Comparison of ENCODE assay signal across 5 fruit fly cellular contexts in the genomic region with DNA sequence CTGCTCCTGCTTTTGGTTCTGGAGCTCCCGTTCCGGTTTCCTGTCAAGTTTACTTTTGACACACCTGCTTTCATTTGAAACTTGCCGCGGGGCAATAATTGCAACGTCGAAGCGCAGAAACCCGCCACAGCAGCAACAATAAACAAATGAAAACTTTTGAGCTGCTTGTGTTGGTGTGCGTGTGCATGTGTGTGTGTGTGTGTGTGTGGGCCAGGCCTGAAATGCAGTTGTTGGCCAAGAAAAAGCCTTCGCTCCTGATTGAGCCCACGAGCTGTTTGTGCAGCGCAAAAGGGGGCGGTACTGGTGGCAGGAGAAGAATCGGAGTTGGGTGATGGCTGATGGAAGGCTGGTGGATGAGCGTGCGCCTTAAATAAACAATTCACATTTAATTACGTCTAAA.
TF ChIP-seq lines count a peak whose summit lies in the region.

No protein-coding gene starts in this region.

- no peak for TF ChIP-seq CTCF in whole organism, embryonic (GFP tag; optimal IDR thresholded peaks at IDR 0.05; lab: Kevin White, UChicago)

TF ChIP-seq in whole organism, 6 proteins besides CTCF, POLR2A, EP300 and RAD21:
- TF ChIP-seq usp (GFP tag; optimal IDR thresholded peaks at IDR 0.05; lab: Kevin White, UChicago) (no peak), Dll (optimal IDR thresholded peaks at IDR 0.05; lab: Kevin White, UChicago) (peak; percentile 53), psq (optimal IDR thresholded peaks at IDR 0.05; lab: Kevin White, UChicago) (no peak)
TF ChIP-seq in whole organism: peak in this region for 1.

TF ChIP-seq in whole organism, embryonic, 481 proteins besides CTCF, POLR2A, EP300 and RAD21:
- TF ChIP-seq gcm (GFP tag; optimal IDR thresholded peaks at IDR 0.05; lab: Kevin White, UChicago) (no peak), Med (GFP tag; lab: Kevin White, UChicago) (peak; percentile 25), Ets65A (GFP tag; lab: Kevin White, UChicago) (peak; percentile 83), CG8359 (GFP tag; optimal IDR thresholded peaks at IDR 0.05; lab: Kevin White, UChicago; ENCODE audit: borderline replicate concordance) (no peak), CG9609 (GFP tag; optimal IDR thresholded peaks at IDR 0.05; lab: Kevin White, UChicago) (no peak), p53 (GFP tag; optimal IDR thresholded peaks at IDR 0.05; lab: Kevin White, UChicago) (no peak), CG10462 (GFP tag; optimal IDR thresholded peaks at IDR 0.05; lab: Kevin White, UChicago) (no peak)
TF ChIP-seq in whole organism, embryonic: peak in this region for 2.

TF ChIP-seq in whole organism, prepupa, 60 proteins besides CTCF, POLR2A, EP300 and RAD21:
- TF ChIP-seq Eip78C (GFP tag; lab: Kevin White, UChicago) = peak; percentile 10
- TF ChIP-seq esn (GFP tag; optimal IDR thresholded peaks at IDR 0.05; lab: Kevin White, UChicago) = no peak

TF ChIP-seq in whole organism, pupa, 21 proteins besides CTCF, POLR2A, EP300 and RAD21:
- TF ChIP-seq Pif1B (GFP tag; optimal IDR thresholded peaks at IDR 0.05; lab: Kevin White, UChicago) = no peak
- no peak for TF ChIP-seq Snoo (tag; optimal IDR thresholded peaks at IDR 0.05; lab: Kevin White, UChicago)
- TF ChIP-seq CG12605 (GFP tag; IDR thresholded peaks at IDR 0.05; lab: Robert Waterston, UW) = no peak
- TF ChIP-seq Pif1A (GFP tag; optimal IDR thresholded peaks at IDR 0.05; lab: Kevin White, UChicago) = no peak
- peak; percentile 22 for TF ChIP-seq CG13204 (GFP tag; optimal IDR thresholded peaks at IDR 0.05; lab: Kevin White, UChicago)
- TF ChIP-seq EcR (GFP tag; optimal IDR thresholded peaks at IDR 0.05; lab: Kevin White, UChicago) = no peak
TF ChIP-seq in whole organism, pupa: peak in this region for 1.

TF ChIP-seq in whole organism, wandering third instar larva, 38 proteins besides CTCF, POLR2A, EP300 and RAD21:
- TF ChIP-seq Hr78 (GFP tag; optimal IDR thresholded peaks at IDR 0.05; lab: Kevin White, UChicago) = no peak
- TF ChIP-seq CG9705 (GFP tag; optimal IDR thresholded peaks at IDR 0.05; lab: Kevin White, UChicago) = no peak
- TF ChIP-seq Dfd (GFP tag; optimal IDR thresholded peaks at IDR 0.05; lab: Kevin White, UChicago) = peak; percentile 56
